Fruit fly (Drosophila melanogaster) whole organism, embryonic: ENCODE measurements around the gene CG11251.

ENCODE experiments used
- CG16815 ChIP-seq: fragments of 200-800 bp; sonication (Bioruptor generic); optimal IDR thresholded peaks from 3 replicates; lab custom pipeline; 2017; ENCODE audit warnings: missing biosample characterization, mild to moderate bottlenecking, missing genetic modification characterization
- Fer2 ChIP-seq: fragments of 200-800 bp; sonication (Bioruptor generic); optimal IDR thresholded peaks from 2 replicates; lab custom pipeline; 2018; ENCODE audit warnings: missing biosample characterization, mild to moderate bottlenecking, missing genetic modification characterization, moderate library complexity
- sens-2 ChIP-seq: fragments of 200-800 bp; sonication (Bioruptor generic); IDR thresholded peaks from 2 replicates; pipeline ENCODE4 v1.3.6; 2022; ENCODE audit warnings: missing biosample characterization, missing genetic modification characterization

DNA sequence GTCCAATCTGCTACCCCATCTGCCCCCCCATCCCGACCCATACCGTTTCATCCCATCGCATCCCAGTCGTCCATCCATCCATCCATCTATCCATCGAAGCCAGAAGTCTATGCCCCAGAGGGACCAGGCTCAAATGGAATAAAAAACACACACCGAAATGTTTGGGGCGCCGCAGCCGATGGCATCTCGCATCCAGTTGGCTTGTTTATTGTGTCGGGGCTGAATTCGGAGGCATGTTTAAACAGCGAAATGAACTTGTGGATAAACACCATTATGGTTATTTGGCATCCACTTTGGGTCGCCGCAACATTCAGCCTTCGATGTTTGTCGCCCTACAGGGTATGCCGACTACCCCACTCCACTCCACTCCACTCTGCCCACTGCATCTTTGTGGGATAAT, 9.4 kb downstream of the CG11251 start:
- TF ChIP-seq sens-2 (no peak), CG16815 (GFP tag; lab: Kevin White, UChicago) (no peak), Fer2 (tag; lab: Kevin White, UChicago) (no peak)
